Fruit fly (Drosophila melanogaster) whole organism, embryonic: Measurements from ENCODE around the gene CG6330.

Experiments
- Abd-B ChIP-seq: fragments of 200-800 bp; sonication (Bioruptor generic); optimal IDR thresholded peaks from 2 replicates; lab custom pipeline; 2018; ENCODE audit warnings: missing biosample characterization, mild to moderate bottlenecking, missing genetic modification characterization, moderate library complexity
- Awh ChIP-seq: fragments of 200-800 bp; sonication (Bioruptor generic); IDR thresholded peaks from 2 replicates; pipeline ENCODE4, ENCODE4 v1.3.6; 2022; ENCODE audit warnings: missing biosample characterization, missing genetic modification characterization
- B-H1 ChIP-seq: fragments of 200-800 bp; sonication (Bioruptor generic); IDR thresholded peaks from 3 replicates; pipeline ENCODE4 v1.3.6; 2022; ENCODE audit warnings: missing biosample characterization, missing genetic modification characterization
- Bdp1 ChIP-seq: fragments of 200-800 bp; sonication (Bioruptor generic); optimal IDR thresholded peaks from 3 replicates; lab custom pipeline; 2016; ENCODE audit warnings: missing biosample characterization, missing genetic modification characterization
- CG13287 ChIP-seq: fragments of 200-800 bp; sonication (Bioruptor generic); IDR thresholded peaks from 2 replicates; pipeline ENCODE4 v1.3.6; 2022; ENCODE audit warnings: missing biosample characterization, missing genetic modification characterization; ENCODE audit not compliant: partially characterized antibody
- CG1529 ChIP-seq: fragments of 200-800 bp; sonication (Bioruptor generic); optimal IDR thresholded peaks from 3 replicates; lab custom pipeline; 2018; ENCODE audit warnings: missing biosample characterization, missing genetic modification characterization
- CG17361 ChIP-seq: fragments of 200-800 bp; sonication (Bioruptor generic); IDR thresholded peaks from 3 replicates; pipeline ENCODE4 v1.3.6; 2022; ENCODE audit warnings: missing biosample characterization, missing genetic modification characterization
- CG1832 ChIP-seq: fragments of 200-800 bp; sonication (Bioruptor generic); optimal IDR thresholded peaks from 2 replicates; lab custom pipeline; 2017; ENCODE audit warnings: missing biosample characterization, mild to moderate bottlenecking, missing genetic modification characterization, inconsistent platforms
- CG3407 ChIP-seq: fragments of 200-800 bp; sonication (Bioruptor generic); optimal IDR thresholded peaks from 2 replicates; lab custom pipeline; 2018; ENCODE audit warnings: missing biosample characterization, mild to moderate bottlenecking, missing genetic modification characterization
- CG4328 ChIP-seq: fragments of 200-800 bp; sonication (Bioruptor generic); optimal IDR thresholded peaks from 3 replicates; lab custom pipeline; 2017; ENCODE audit warnings: missing biosample characterization, missing genetic modification reagents, missing genetic modification characterization
- CG6175 ChIP-seq: fragments of 200-800 bp; sonication (Bioruptor generic); IDR thresholded peaks from 3 replicates; pipeline ENCODE4 v1.3.6; 2022; ENCODE audit warnings: missing biosample characterization, missing genetic modification characterization
- CG6254 ChIP-seq: fragments of 200-800 bp; sonication (Bioruptor generic); optimal IDR thresholded peaks from 3 replicates; lab custom pipeline; 2017; ENCODE audit warnings: mild to moderate bottlenecking, missing biosample characterization, missing genetic modification reagents, missing genetic modification characterization
- CG6272 ChIP-seq: fragments of 200-800 bp; sonication (Bioruptor generic); IDR thresholded peaks from 2 replicates; pipeline ENCODE4 v1.3.6; 2022; ENCODE audit warnings: missing biosample characterization, missing genetic modification characterization
- CG6683 ChIP-seq: fragments of 200-800 bp; sonication (Bioruptor generic); optimal IDR thresholded peaks from 2 replicates; lab custom pipeline; 2017; ENCODE audit warnings: missing biosample characterization, mild to moderate bottlenecking, missing genetic modification characterization, missing genetic modification reagents
- CG6854 ChIP-seq: fragments of 200-800 bp; sonication (Bioruptor generic); optimal IDR thresholded peaks from 3 replicates; lab custom pipeline; 2017; ENCODE audit warnings: missing biosample characterization, mild to moderate bottlenecking, missing genetic modification characterization
- CG7987 ChIP-seq: fragments of 200-800 bp; sonication (Bioruptor generic); optimal IDR thresholded peaks from 2 replicates; lab custom pipeline; 2018; ENCODE audit warnings: missing biosample characterization, mild to moderate bottlenecking, missing genetic modification characterization, moderate library complexity
- CkIIα-i1 ChIP-seq: fragments of 200-800 bp; sonication (Bioruptor generic); IDR thresholded peaks from 2 replicates; pipeline ENCODE4 v1.3.6; 2022; ENCODE audit warnings: missing biosample characterization, missing genetic modification characterization
- CoRest ChIP-seq: fragments of 200-800 bp; sonication (Bioruptor generic); optimal IDR thresholded peaks from 3 replicates; lab custom pipeline; 2018; ENCODE audit warnings: missing biosample characterization, mild to moderate bottlenecking, missing genetic modification characterization, moderate library complexity
- D19A ChIP-seq: fragments of 200-800 bp; optimal IDR thresholded peaks from 3 replicates; lab custom pipeline; 2019; ENCODE audit warnings: missing biosample characterization, mild to moderate bottlenecking, missing genetic modification characterization, moderate library complexity
- D19B ChIP-seq: fragments of 200-800 bp; sonication (Bioruptor generic); optimal IDR thresholded peaks from 2 replicates; lab custom pipeline; 2017; ENCODE audit warnings: missing biosample characterization, mild to moderate bottlenecking, missing genetic modification characterization
- Dip3 ChIP-seq: fragments of 200-800 bp; sonication (Bioruptor generic); optimal IDR thresholded peaks from 3 replicates; lab custom pipeline; 2016; ENCODE audit warnings: missing biosample characterization, missing genetic modification characterization
- Drgx ChIP-seq: fragments of 200-800 bp; sonication (Bioruptor generic); IDR thresholded peaks from 2 replicates; pipeline ENCODE4 v1.3.6; 2022; ENCODE audit warnings: missing biosample characterization, missing genetic modification characterization
- Gsc ChIP-seq: fragments of 200-800 bp; sonication (Bioruptor generic); IDR thresholded peaks from 2 replicates; pipeline ENCODE4 v1.3.6; 2022; ENCODE audit warnings: missing biosample characterization, missing genetic modification characterization
- Gug ChIP-seq: fragments of 200-800 bp; sonication (Bioruptor generic); IDR thresholded peaks from 4 replicates; pipeline ENCODE4 v1.3.6; 2022; ENCODE audit warnings: missing biosample characterization, missing genetic modification characterization
- H2.0 ChIP-seq: fragments of 200-800 bp; sonication (Bioruptor generic); IDR thresholded peaks from 2 replicates; pipeline ENCODE4 v1.3.6; 2022; ENCODE audit warnings: missing biosample characterization, missing genetic modification characterization
- Hsf ChIP-seq: fragments of 200-800 bp; sonication (Bioruptor generic); optimal IDR thresholded peaks from 3 replicates; lab custom pipeline; 2016; ENCODE audit warnings: missing biosample characterization, missing genetic modification characterization
- MBD-R2 ChIP-seq: fragments of 200-800 bp; sonication (Bioruptor generic); IDR thresholded peaks from 2 replicates; pipeline ENCODE4 v1.3.6; 2022; ENCODE audit warnings: missing biosample characterization, missing genetic modification characterization
- Mad ChIP-seq: fragments of 200-800 bp; sonication (Bioruptor generic); optimal IDR thresholded peaks from 2 replicates; lab custom pipeline; 2016; ENCODE audit warnings: missing biosample characterization, missing genetic modification characterization
- Med ChIP-seq: fragments of 200-800 bp; sonication (Bioruptor generic); peaks from one replicate; lab custom pipeline; 2016; ENCODE audit warnings: missing biosample characterization, missing genetic modification characterization, mild to moderate bottlenecking, inconsistent platforms, moderate library complexity
- Mrtf ChIP-seq: fragments of 200-800 bp; sonication (Bioruptor generic); IDR thresholded peaks from 3 replicates; pipeline ENCODE4 v1.3.6; 2022; ENCODE audit warnings: missing biosample characterization, missing genetic modification characterization
- Pdp1 ChIP-seq, 2 experiments: fragments of 200-800 bp; sonication (Bioruptor generic); optimal IDR thresholded peaks; 3 replicates each; lab custom pipeline; 2016; ENCODE audit warnings: missing biosample characterization in 2 of 2, missing genetic modification characterization in 2 of 2, mild to moderate bottlenecking in 1 of 2, moderate library complexity in 1 of 2
- Taf1 ChIP-seq: fragments of 200-800 bp; sonication (Bioruptor generic); IDR thresholded peaks from 2 replicates; pipeline ENCODE4 v1.3.6; 2022; ENCODE audit warnings: missing biosample characterization, missing genetic modification characterization
- Tbp ChIP-seq: fragments of >200 bp; optimal IDR thresholded peaks from 2 replicates; lab custom pipeline; 2018; ENCODE audit warnings: missing biosample characterization, missing genetic modification characterization
- Vsx1 ChIP-seq: fragments of 200-800 bp; sonication (Bioruptor generic); optimal IDR thresholded peaks from 2 replicates; lab custom pipeline; 2017; ENCODE audit warnings: missing biosample characterization, mild to moderate bottlenecking, missing genetic modification characterization, missing genetic modification reagents
- ase ChIP-seq: fragments of 200-800 bp; sonication (Bioruptor generic); IDR thresholded peaks from 3 replicates; pipeline ENCODE4 v1.3.6; 2022; ENCODE audit warnings: missing biosample characterization, missing genetic modification characterization
- ato ChIP-seq: fragments of 200-800 bp; sonication (Bioruptor generic); IDR thresholded peaks from 2 replicates; pipeline ENCODE4 v1.3.6; 2022; ENCODE audit warnings: missing biosample characterization, missing genetic modification characterization; ENCODE audit not compliant: partially characterized antibody
- bowl ChIP-seq: fragments of 200-800 bp; sonication (Bioruptor generic); IDR thresholded peaks from 2 replicates; pipeline ENCODE4 v1.3.6; 2022; ENCODE audit warnings: missing biosample characterization, missing genetic modification characterization
- da ChIP-seq: fragments of 200-800 bp; sonication (Bioruptor generic); optimal IDR thresholded peaks from 2 replicates; lab custom pipeline; 2016; ENCODE audit warnings: missing biosample characterization, missing genetic modification characterization
- dan ChIP-seq: fragments of 200-800 bp; sonication (Bioruptor generic); IDR thresholded peaks from 2 replicates; pipeline ENCODE4 v1.3.6; 2022; ENCODE audit warnings: missing biosample characterization, missing genetic modification characterization
- gfzf ChIP-seq: fragments of 200-800 bp; sonication (Bioruptor generic); optimal IDR thresholded peaks from 2 replicates; lab custom pipeline; 2016; ENCODE audit warnings: missing biosample characterization, mild to moderate bottlenecking, missing genetic modification characterization, moderate library complexity
- hkb ChIP-seq, 2 experiments: fragments of 200-800 bp in 1 of 2; fragments of >200 bp in 1 of 2; sonication (Bioruptor generic) in 1 of 2; IDR thresholded peaks in 1 of 2; optimal IDR thresholded peaks in 1 of 2; 2 replicates each; pipeline versions ENCODE4 v1.3.6 to Lab custom; 2017 to 2022; ENCODE audit warnings: missing biosample characterization in 1 of 2, missing genetic modification characterization in 1 of 2
- lilli ChIP-seq: fragments of 200-800 bp; sonication (Bioruptor generic); optimal IDR thresholded peaks from 3 replicates; lab custom pipeline; 2016; ENCODE audit warnings: missing biosample characterization, missing genetic modification characterization
- lola ChIP-seq, 3 experiments: fragments of >200 bp in 2 of 3; fragments of 200-800 bp in 1 of 3; sonication (Bioruptor generic) in 1 of 3; optimal IDR thresholded peaks; 2 replicates each; lab custom pipeline; 2017 to 2019; ENCODE audit warnings: missing biosample characterization in 3 of 3, missing genetic modification characterization in 3 of 3, mild to moderate bottlenecking in 1 of 3, moderate library complexity in 1 of 3
- luna ChIP-seq: fragments of 200-800 bp; sonication (Bioruptor generic); optimal IDR thresholded peaks from 2 replicates; lab custom pipeline; 2016; ENCODE audit warnings: missing biosample characterization, missing genetic modification characterization
- mam ChIP-seq: fragments of 200-800 bp; sonication (Bioruptor generic); optimal IDR thresholded peaks from 3 replicates; lab custom pipeline; 2016; ENCODE audit warnings: missing biosample characterization, missing genetic modification characterization
- nerfin-2 ChIP-seq: fragments of 200-800 bp; sonication (Bioruptor generic); IDR thresholded peaks from 2 replicates; pipeline ENCODE4 v1.3.6; 2022; ENCODE audit warnings: missing biosample characterization, missing genetic modification characterization; ENCODE audit not compliant: partially characterized antibody
- pfk ChIP-seq: fragments of 200-800 bp; sonication (Bioruptor generic); optimal IDR thresholded peaks from 2 replicates; lab custom pipeline; 2018; ENCODE audit warnings: missing biosample characterization, mild to moderate bottlenecking, missing genetic modification characterization, moderate library complexity
- pros ChIP-seq: fragments of 200-800 bp; sonication (Bioruptor generic); optimal IDR thresholded peaks from 3 replicates; lab custom pipeline; 2019; ENCODE audit warnings: missing biosample characterization, mild to moderate bottlenecking, missing genetic modification characterization, moderate library complexity
- slou ChIP-seq: fragments of 200-800 bp; sonication (Bioruptor generic); optimal IDR thresholded peaks from 3 replicates; lab custom pipeline; 2016; ENCODE audit warnings: missing biosample characterization, missing genetic modification characterization
- tna ChIP-seq: fragments of 200-800 bp; sonication (Bioruptor generic); IDR thresholded peaks from 2 replicates; pipeline ENCODE4 v1.3.6; 2022; ENCODE audit warnings: missing biosample characterization, missing genetic modification characterization; ENCODE audit not compliant: partially characterized antibody

CG6330 gene

DNA sequence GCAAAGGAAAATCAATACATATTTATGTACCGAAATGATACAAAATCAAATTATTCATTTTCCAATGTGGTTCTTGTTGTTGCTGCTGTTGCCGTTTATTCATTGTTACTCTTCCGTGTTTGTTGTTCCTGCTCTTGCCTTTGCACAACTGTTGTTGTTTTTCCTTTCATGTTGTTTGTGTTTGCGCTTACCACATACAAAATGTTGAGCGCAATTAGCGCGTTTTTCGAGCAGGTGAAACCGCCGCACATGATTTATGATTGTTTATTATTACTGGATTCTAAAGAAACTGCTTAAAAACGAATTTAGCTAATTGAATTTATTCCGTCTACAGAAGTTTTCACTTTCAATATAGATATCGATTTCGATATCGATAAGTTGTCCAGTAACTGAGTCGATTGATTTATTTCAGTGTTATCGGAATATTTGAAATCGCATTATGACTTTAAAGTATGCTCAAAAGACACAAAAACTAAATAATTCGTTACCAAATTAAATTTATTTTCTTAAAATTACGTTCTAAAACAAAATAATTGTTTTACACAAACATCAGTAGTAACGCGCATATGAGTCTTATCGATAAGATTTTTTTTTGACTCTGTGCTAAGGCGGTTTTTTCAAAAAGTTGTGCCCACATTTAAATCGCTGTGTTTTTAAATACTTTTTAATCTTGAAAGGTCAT, 6.3 kb upstream of the CG6330 start, which contains the start of gene Tsp97E (continued):
- TF ChIP-seq CG4328 (GFP tag; lab: Kevin White, UChicago) (no peak), da (GFP tag; lab: Kevin White, UChicago) (no peak), lola (GFP tag; optimal IDR thresholded peaks at IDR 0.05; lab: Kevin White, UChicago) (peak in 1 of 3 experiments; percentile 2), CG17361 (peak; percentile 49; the same call in 2 of the 3 replicates), ase (GFP tag; lab: Robert Waterston, UW) (no peak), CoRest (tag; lab: Kevin White, UChicago) (peak; percentile 46), Gug (GFP tag; lab: Robert Waterston, UW) (no peak), Drgx (GFP tag; lab: Robert Waterston, UW) (no peak), CG6272 (GFP tag; lab: Robert Waterston, UW) (no peak), mam (GFP tag; lab: Kevin White, UChicago) (no peak), Mad (GFP tag; lab: Kevin White, UChicago) (no peak), Taf1 (GFP tag; lab: Robert Waterston, UW) (no peak), B-H1 (GFP tag; lab: Robert Waterston, UW) (no peak), hkb (optimal IDR thresholded peaks at IDR 0.05; lab: Kevin White, UChicago) (no peak), hkb (GFP tag; IDR thresholded peaks at IDR 0.05; lab: Robert Waterston, UW) (no peak), Mrtf (GFP tag; lab: Robert Waterston, UW) (no peak), gfzf (peak; percentile 58), CG6854 (GFP tag; lab: Kevin White, UChicago) (no peak), lilli (GFP tag; lab: Kevin White, UChicago) (no peak), tna (GFP tag; lab: Robert Waterston, UW) (peak; percentile 75), Dip3 (GFP tag; lab: Kevin White, UChicago) (no peak), Pdp1 (GFP tag; optimal IDR thresholded peaks at IDR 0.05; lab: Kevin White, UChicago) (peak in 1 of 2 experiments; percentile 35), Bdp1 (no peak), MBD-R2 (peak; percentile 12; the same call in 1 of the 2 replicates), Awh (GFP tag; lab: Robert Waterston, UW) (no peak), pros (GFP tag; lab: Kevin White, UChicago) (no peak), luna (GFP tag; lab: Kevin White, UChicago) (no peak), Gsc (GFP tag; lab: Robert Waterston, UW) (no peak), H2.0 (no peak), CG6683 (GFP tag; lab: Kevin White, UChicago) (no peak), CG13287 (GFP tag; lab: Robert Waterston, UW) (peak; percentile 86), CG1832 (GFP tag; lab: Kevin White, UChicago) (no peak), D19A (tag; lab: Kevin White, UChicago) (no peak), CkIIα-i1 (GFP tag; lab: Robert Waterston, UW) (no peak), CG6175 (GFP tag; lab: Robert Waterston, UW) (no peak), CG6254 (GFP tag; lab: Kevin White, UChicago) (no peak), D19B (GFP tag; lab: Kevin White, UChicago) (no peak), Tbp (no peak), Abd-B (GFP tag; lab: Kevin White, UChicago) (no peak), slou (GFP tag; lab: Kevin White, UChicago) (no peak), bowl (GFP tag; lab: Robert Waterston, UW) (no peak), CG3407 (no peak), Hsf (no peak), dan (GFP tag; lab: Robert Waterston, UW) (no peak), ato (GFP tag; lab: Robert Waterston, UW) (peak; percentile 47), Vsx1 (GFP tag; lab: Kevin White, UChicago) (peak; percentile 50), CG7987 (GFP tag; lab: Kevin White, UChicago) (no peak), CG1529 (GFP tag; lab: Kevin White, UChicago) (no peak), Med (peak; percentile 22), nerfin-2 (GFP tag; lab: Robert Waterston, UW) (peak; percentile 91), pfk (GFP tag; lab: Kevin White, UChicago) (no peak)
